Fruit fly (Drosophila melanogaster) whole organism, embryonic: ENCODE data around the gene CG4953.

Experiments used
- Aef1 ChIP-seq: fragments of 200-800 bp; sonication (Bioruptor generic); IDR thresholded peaks from 3 replicates; pipeline ENCODE4 v1.3.6; 2022; ENCODE audit warnings: missing biosample characterization, missing genetic modification characterization
- CG10366 ChIP-seq: fragments of 200-800 bp; sonication (Bioruptor generic); IDR thresholded peaks from 2 replicates; pipeline ENCODE4 v1.3.6; 2022; ENCODE audit warnings: missing biosample characterization, missing genetic modification characterization
- CG10543 ChIP-seq: fragments of 200-800 bp; sonication (Bioruptor generic); optimal IDR thresholded peaks from 3 replicates; lab custom pipeline; 2017; ENCODE audit warnings: missing biosample characterization, mild to moderate bottlenecking, missing genetic modification characterization, moderate library complexity
- CG10979 ChIP-seq: fragments of 200-800 bp; sonication (Bioruptor generic); optimal IDR thresholded peaks from 2 replicates; lab custom pipeline; 2018; ENCODE audit warnings: missing biosample characterization, mild to moderate bottlenecking, missing genetic modification characterization, moderate library complexity
- CG11560 ChIP-seq: fragments of 200-800 bp; sonication (Bioruptor generic); IDR thresholded peaks from 3 replicates; pipeline ENCODE4 v1.3.6; 2022; ENCODE audit warnings: missing biosample characterization, missing genetic modification characterization
- CG1233 ChIP-seq: fragments of 200-800 bp; sonication (Bioruptor generic); optimal IDR thresholded peaks from 4 replicates; lab custom pipeline; 2018; ENCODE audit warnings: missing biosample characterization, mild to moderate bottlenecking, missing genetic modification characterization
- CG12659 ChIP-seq: fragments of 200-800 bp; sonication (Bioruptor generic); optimal IDR thresholded peaks from 3 replicates; lab custom pipeline; 2017; ENCODE audit warnings: mild to moderate bottlenecking, missing biosample characterization, missing genetic modification reagents, missing genetic modification characterization
- CG12942 ChIP-seq: fragments of 200-800 bp; sonication (Bioruptor generic); optimal IDR thresholded peaks from 3 replicates; lab custom pipeline; 2016; ENCODE audit warnings: missing biosample characterization, missing genetic modification characterization
- CG13287 ChIP-seq: fragments of 200-800 bp; sonication (Bioruptor generic); IDR thresholded peaks from 2 replicates; pipeline ENCODE4 v1.3.6; 2022; ENCODE audit warnings: missing biosample characterization, missing genetic modification characterization; ENCODE audit not compliant: partially characterized antibody
- CG13775 ChIP-seq: fragments of 200-800 bp; sonication (Bioruptor generic); optimal IDR thresholded peaks from 3 replicates; lab custom pipeline; 2017; ENCODE audit warnings: missing biosample characterization, mild to moderate bottlenecking, missing genetic modification characterization
- CG15011 ChIP-seq: fragments of 200-800 bp; sonication (Bioruptor generic); optimal IDR thresholded peaks from 3 replicates; lab custom pipeline; 2018; ENCODE audit warnings: missing biosample characterization, mild to moderate bottlenecking, missing genetic modification characterization
- CG1529 ChIP-seq: fragments of 200-800 bp; sonication (Bioruptor generic); optimal IDR thresholded peaks from 3 replicates; lab custom pipeline; 2018; ENCODE audit warnings: missing biosample characterization, missing genetic modification characterization
- CG15601 ChIP-seq: fragments of 200-800 bp; sonication (Bioruptor generic); optimal IDR thresholded peaks from 3 replicates; lab custom pipeline; 2019; ENCODE audit warnings: missing biosample characterization, mild to moderate bottlenecking, missing genetic modification characterization, moderate library complexity
- CG1602 ChIP-seq: fragments of 200-800 bp; sonication (Bioruptor generic); optimal IDR thresholded peaks from 3 replicates; lab custom pipeline; 2016; ENCODE audit warnings: missing biosample characterization, missing genetic modification characterization
- CG1603 ChIP-seq: fragments of 200-800 bp; sonication (Bioruptor generic); optimal IDR thresholded peaks from 2 replicates; lab custom pipeline; 2019; ENCODE audit warnings: missing biosample characterization, mild to moderate bottlenecking, missing genetic modification characterization, moderate library complexity
- CG16779 ChIP-seq: fragments of 200-800 bp; sonication (Bioruptor generic); IDR thresholded peaks from 2 replicates; pipeline ENCODE4 v1.3.6; 2022; ENCODE audit warnings: missing biosample characterization, missing genetic modification characterization
- CG16863 ChIP-seq: fragments of 200-800 bp; sonication (Bioruptor generic); optimal IDR thresholded peaks from 3 replicates; lab custom pipeline; 2016; ENCODE audit warnings: missing biosample characterization, missing genetic modification characterization
- CG1832 ChIP-seq: fragments of 200-800 bp; sonication (Bioruptor generic); optimal IDR thresholded peaks from 2 replicates; lab custom pipeline; 2017; ENCODE audit warnings: missing biosample characterization, mild to moderate bottlenecking, missing genetic modification characterization, inconsistent platforms
- CG2116 ChIP-seq: fragments of 200-800 bp; sonication (Bioruptor generic); optimal IDR thresholded peaks from 3 replicates; lab custom pipeline; 2018; ENCODE audit warnings: missing biosample characterization, mild to moderate bottlenecking, missing genetic modification characterization
- CG2120 ChIP-seq: fragments of 200-800 bp; sonication (Bioruptor generic); optimal IDR thresholded peaks from 3 replicates; lab custom pipeline; 2016; ENCODE audit warnings: missing biosample characterization, missing genetic modification characterization
- CG2678 ChIP-seq: fragments of 200-800 bp; sonication (Bioruptor generic); optimal IDR thresholded peaks from 3 replicates; lab custom pipeline; 2019; ENCODE audit warnings: missing biosample characterization, mild to moderate bottlenecking, missing genetic modification characterization, moderate library complexity
- CG31441 ChIP-seq: fragments of 200-800 bp; sonication (Bioruptor generic); IDR thresholded peaks from 2 replicates; pipeline ENCODE4 v1.3.6; 2022; ENCODE audit warnings: missing biosample characterization, missing genetic modification characterization
- CG5245 ChIP-seq: fragments of 200-800 bp; sonication (Bioruptor generic); optimal IDR thresholded peaks from 3 replicates; lab custom pipeline; 2016; ENCODE audit warnings: missing biosample characterization, missing genetic modification characterization
- CG6683 ChIP-seq: fragments of 200-800 bp; sonication (Bioruptor generic); optimal IDR thresholded peaks from 2 replicates; lab custom pipeline; 2017; ENCODE audit warnings: missing biosample characterization, mild to moderate bottlenecking, missing genetic modification characterization, missing genetic modification reagents
- CG7963 ChIP-seq: fragments of 200-800 bp; sonication (Bioruptor generic); IDR thresholded peaks from 3 replicates; pipeline ENCODE4 v1.3.6; 2022; ENCODE audit warnings: missing biosample characterization, missing genetic modification characterization; ENCODE audit not compliant: partially characterized antibody
- CG9609 ChIP-seq: fragments of 200-800 bp; sonication (Bioruptor generic); optimal IDR thresholded peaks from 3 replicates; lab custom pipeline; 2016; ENCODE audit warnings: missing biosample characterization, missing genetic modification characterization
- CG9727 ChIP-seq: fragments of 200-800 bp; sonication (Bioruptor generic); optimal IDR thresholded peaks from 3 replicates; lab custom pipeline; 2017; ENCODE audit warnings: missing biosample characterization, mild to moderate bottlenecking, missing genetic modification characterization
- CG9797 ChIP-seq: fragments of 200-800 bp; sonication (Bioruptor generic); optimal IDR thresholded peaks from 3 replicates; lab custom pipeline; 2018; ENCODE audit warnings: missing biosample characterization, mild to moderate bottlenecking, missing genetic modification characterization
- CoRest ChIP-seq: fragments of 200-800 bp; sonication (Bioruptor generic); optimal IDR thresholded peaks from 3 replicates; lab custom pipeline; 2018; ENCODE audit warnings: missing biosample characterization, mild to moderate bottlenecking, missing genetic modification characterization, moderate library complexity
- Deaf1 ChIP-seq: fragments of 200-800 bp; optimal IDR thresholded peaks from 3 replicates; lab custom pipeline; 2019; ENCODE audit warnings: missing biosample characterization, mild to moderate bottlenecking, missing genetic modification characterization, moderate library complexity
- Hr3 ChIP-seq: fragments of 200-800 bp; sonication (Bioruptor generic); optimal IDR thresholded peaks from 3 replicates; lab custom pipeline; 2016; ENCODE audit warnings: missing biosample characterization, missing genetic modification characterization
- Lim3 ChIP-seq: fragments of 200-800 bp; sonication (Bioruptor generic); IDR thresholded peaks from 2 replicates; pipeline ENCODE4 v1.3.6; 2022; ENCODE audit warnings: missing biosample characterization, missing genetic modification characterization
- Tbp ChIP-seq: fragments of >200 bp; optimal IDR thresholded peaks from 2 replicates; lab custom pipeline; 2018; ENCODE audit warnings: missing biosample characterization, missing genetic modification characterization
- bowl ChIP-seq: fragments of 200-800 bp; sonication (Bioruptor generic); IDR thresholded peaks from 2 replicates; pipeline ENCODE4 v1.3.6; 2022; ENCODE audit warnings: missing biosample characterization, missing genetic modification characterization
- crol ChIP-seq: fragments of 200-800 bp; sonication (Bioruptor generic); IDR thresholded peaks from 2 replicates; pipeline ENCODE4 v1.3.6; 2022; ENCODE audit warnings: missing biosample characterization, missing genetic modification characterization
- crp ChIP-seq, 2 experiments: fragments of 200-800 bp; sonication (Bioruptor generic); optimal IDR thresholded peaks; 2 replicates in 1 of 2; 3 replicates in 1 of 2; lab custom pipeline; 2017; ENCODE audit warnings: missing biosample characterization in 2 of 2, missing genetic modification characterization in 2 of 2, mild to moderate bottlenecking in 1 of 2, moderate library complexity in 1 of 2
- dmrt11E ChIP-seq: fragments of 200-800 bp; sonication (Bioruptor generic); optimal IDR thresholded peaks from 3 replicates; lab custom pipeline; 2018; ENCODE audit warnings: missing biosample characterization, mild to moderate bottlenecking, missing genetic modification characterization, moderate library complexity
- dysf ChIP-seq: fragments of 200-800 bp; sonication (Bioruptor generic); IDR thresholded peaks from 3 replicates; pipeline ENCODE4 v1.3.6; 2022; ENCODE audit warnings: missing biosample characterization, missing genetic modification characterization
- ems ChIP-seq: fragments of 200-800 bp; sonication (Bioruptor generic); optimal IDR thresholded peaks from 3 replicates; lab custom pipeline; 2016; ENCODE audit warnings: missing biosample characterization, missing genetic modification characterization
- gce ChIP-seq: fragments of 200-800 bp; sonication (Bioruptor generic); IDR thresholded peaks from 3 replicates; pipeline ENCODE4 v1.3.6; 2022; ENCODE audit warnings: missing biosample characterization, missing genetic modification characterization
- gfzf ChIP-seq: fragments of 200-800 bp; sonication (Bioruptor generic); optimal IDR thresholded peaks from 2 replicates; lab custom pipeline; 2016; ENCODE audit warnings: missing biosample characterization, mild to moderate bottlenecking, missing genetic modification characterization, moderate library complexity
- gsb-n ChIP-seq: fragments of 200-800 bp; sonication (Bioruptor generic); optimal IDR thresholded peaks from 3 replicates; lab custom pipeline; 2018; ENCODE audit warnings: missing biosample characterization, mild to moderate bottlenecking, missing genetic modification characterization
- lola ChIP-seq, 3 experiments: fragments of >200 bp in 2 of 3; fragments of 200-800 bp in 1 of 3; sonication (Bioruptor generic) in 1 of 3; optimal IDR thresholded peaks; 2 replicates each; lab custom pipeline; 2017 to 2019; ENCODE audit warnings: missing biosample characterization in 3 of 3, missing genetic modification characterization in 3 of 3, mild to moderate bottlenecking in 1 of 3, moderate library complexity in 1 of 3
- run ChIP-seq: fragments of 200-800 bp; sonication (Bioruptor generic); optimal IDR thresholded peaks from 3 replicates; lab custom pipeline; 2018; ENCODE audit warnings: missing biosample characterization, mild to moderate bottlenecking, missing genetic modification characterization
- sc ChIP-seq, 3 experiments: fragments of >200 bp in 2 of 3; fragments of 200-800 bp in 1 of 3; sonication (Bioruptor generic) in 1 of 3; optimal IDR thresholded peaks; 2 replicates in 2 of 3; 3 replicates in 1 of 3; lab custom pipeline; 2017; ENCODE audit warnings: mild to moderate bottlenecking in 1 of 3, missing biosample characterization in 1 of 3, missing genetic modification characterization in 1 of 3, missing genetic modification reagents in 1 of 3
- sd ChIP-seq: fragments of 200-800 bp; sonication (Bioruptor generic); optimal IDR thresholded peaks from 3 replicates; lab custom pipeline; 2018; ENCODE audit warnings: missing biosample characterization, mild to moderate bottlenecking, missing genetic modification characterization, moderate library complexity
- so ChIP-seq: fragments of 200-800 bp; sonication (Bioruptor generic); IDR thresholded peaks from 3 replicates; pipeline ENCODE4 v1.3.6; 2022; ENCODE audit warnings: missing biosample characterization, missing genetic modification characterization
- yki ChIP-seq: fragments of >200 bp; optimal IDR thresholded peaks from 3 replicates; lab custom pipeline; 2018
- zfh1 ChIP-seq: fragments of 200-800 bp; sonication (Bioruptor generic); IDR thresholded peaks from 3 replicates; pipeline ENCODE4 v1.3.6; 2022; ENCODE audit warnings: missing biosample characterization, missing genetic modification characterization

The CG4953 gene

dm6 chr2L:10260750-10261493, 5.6 kb upstream of the CG4953 start, which contains the start of gene Pten (continued):
- no peak for TF ChIP-seq CG15011
- no peak; the same call in 2 of the 3 replicates for TF ChIP-seq dysf (GFP tag; lab: Robert Waterston, UW)
- peak; percentile 77 for TF ChIP-seq CG2116 (GFP tag; lab: Kevin White, UChicago)
- TF ChIP-seq Tbp (GFP tag; lab: Kevin White, UChicago), result no peak
- TF ChIP-seq Hr3 (GFP tag; lab: Kevin White, UChicago), result peak; percentile 58
- peak; percentile 32 for TF ChIP-seq ems (GFP tag; lab: Kevin White, UChicago)
- TF ChIP-seq CG10366 (GFP tag; lab: Robert Waterston, UW), result peak; percentile 54
- TF ChIP-seq CG1603 (tag; lab: Kevin White, UChicago), result peak; percentile 80
- no peak for TF ChIP-seq CG10543 (GFP tag; lab: Kevin White, UChicago)
- peak; percentile 68 for TF ChIP-seq CG1233
- TF ChIP-seq crp (GFP tag; optimal IDR thresholded peaks at IDR 0.05; lab: Kevin White, UChicago), result peak in 1 of 2 experiments; percentile 15
- TF ChIP-seq sc (optimal IDR thresholded peaks at IDR 0.05; lab: Kevin White, UChicago), result no peak
- peak; percentile 9 for TF ChIP-seq sc (GFP tag; optimal IDR thresholded peaks at IDR 0.05; lab: Kevin White, UChicago)
- no peak for TF ChIP-seq CG2678 (tag; lab: Kevin White, UChicago)
- peak; percentile 60 for TF ChIP-seq CG16863
- peak; percentile 82 for TF ChIP-seq CG12659 (GFP tag; lab: Kevin White, UChicago)
- no peak for TF ChIP-seq CG15601 (tag; lab: Kevin White, UChicago)
- TF ChIP-seq zfh1 (GFP tag; lab: Robert Waterston, UW), result peak; percentile 58; the same call in 2 of the 3 replicates
- TF ChIP-seq so, result no peak
- TF ChIP-seq CG16779 (GFP tag; lab: Robert Waterston, UW), result no peak
- no peak for TF ChIP-seq Lim3 (GFP tag; lab: Robert Waterston, UW)
- peak; percentile 68 for TF ChIP-seq dmrt11E
- TF ChIP-seq CG1529, result peak; percentile 5
- no peak for TF ChIP-seq Deaf1
- no peak for TF ChIP-seq CG1832 (GFP tag; lab: Kevin White, UChicago)
- TF ChIP-seq CG2120, result peak; percentile 37
- TF ChIP-seq CG9727 (GFP tag; lab: Kevin White, UChicago), result peak; percentile 90
- no peak for TF ChIP-seq bowl (GFP tag; lab: Robert Waterston, UW)
- TF ChIP-seq gce (GFP tag; lab: Robert Waterston, UW), result no peak
- TF ChIP-seq CG6683, result no peak
- TF ChIP-seq gsb-n (tag; lab: Kevin White, UChicago), result no peak
- peak; percentile 60 for TF ChIP-seq CG5245 (GFP tag; lab: Kevin White, UChicago)
- TF ChIP-seq CG12942 (GFP tag; lab: Kevin White, UChicago), result peak; percentile 38
- no peak for TF ChIP-seq crol (GFP tag; lab: Robert Waterston, UW)
- TF ChIP-seq yki (lab: Kevin White, UChicago), result no peak
- peak; percentile 92; the same call in 2 of the 3 replicates for TF ChIP-seq CG11560 (tag; lab: Robert Waterston, UW)
- TF ChIP-seq CoRest (tag; lab: Kevin White, UChicago), result peak; percentile 76
- no peak for TF ChIP-seq CG9797 (GFP tag; lab: Kevin White, UChicago)
- TF ChIP-seq lola (GFP tag; optimal IDR thresholded peaks at IDR 0.05; lab: Kevin White, UChicago), result peak in 1 of 3 experiments; percentile 84
- peak; percentile 90 for TF ChIP-seq CG7963
- TF ChIP-seq CG13287, result peak; percentile 84
- no peak for TF ChIP-seq run (tag; lab: Kevin White, UChicago)
- TF ChIP-seq CG9609 (GFP tag; lab: Kevin White, UChicago), result peak; percentile 16
- TF ChIP-seq Aef1 (GFP tag; lab: Robert Waterston, UW), result no peak; the same call in 2 of the 3 replicates
- peak; percentile 64 for TF ChIP-seq CG1602 (GFP tag; lab: Kevin White, UChicago)
- peak; percentile 4 for TF ChIP-seq sd (tag; lab: Kevin White, UChicago)
- TF ChIP-seq CG31441 (GFP tag; lab: Robert Waterston, UW), result no peak
- peak; percentile 63 for TF ChIP-seq CG10979 (tag; lab: Kevin White, UChicago)
- TF ChIP-seq CG13775 (GFP tag; lab: Kevin White, UChicago), result peak; percentile 83
- peak; percentile 10 for TF ChIP-seq gfzf (GFP tag; lab: Kevin White, UChicago)
